Worm (Caenorhabditis elegans): Measurements from ENCODE around the gene C07C7.1.

The C07C7.1 gene

ce11 chrIV:9184547-9184946, at the start of gene C07C7.1:
Gene C07C7.1, plus strand, starts transcription at chrIV:9184847.
- TF ChIP-seq med-1 (GFP tag; optimal IDR thresholded peaks at IDR 0.05; ENCODE audit: insufficient read depth) = no peak
- TF ChIP-seq klf-2 (GFP tag; conservative IDR thresholded peaks at IDR 0.05) = no peak

- no peak for TF ChIP-seq med-1 (GFP tag; optimal IDR thresholded peaks at IDR 0.05; ENCODE audit: insufficient read depth)
- no peak for TF ChIP-seq klf-2 (GFP tag; conservative IDR thresholded peaks at IDR 0.05)
- TF ChIP-seq ztf-29 (GFP tag; IDR thresholded peaks at IDR 0.05) = no peak
- TF ChIP-seq flt-1 (GFP tag; IDR thresholded peaks at IDR 0.05) = no peak
- no peak for TF ChIP-seq T22C8.4 (GFP tag; IDR thresholded peaks at IDR 0.05)
- no peak for TF ChIP-seq tab-1 (GFP tag; IDR thresholded peaks at IDR 0.05)
- TF ChIP-seq cog-1 (tag; optimal IDR thresholded peaks at IDR 0.05) = no peak
- no peak for TF ChIP-seq ref-1 (GFP tag; conservative IDR thresholded peaks at IDR 0.05)
- TF ChIP-seq ztf-23 (GFP tag; IDR thresholded peaks at IDR 0.05) = no peak
These were observed 49.3 kb upstream of the C07C7.1 start, which contains the start of gene delm-1 for ce11 chrIV:9135377-9135776. Gene delm-1, minus strand, starts transcription at chrIV:9135477.

DNA sequence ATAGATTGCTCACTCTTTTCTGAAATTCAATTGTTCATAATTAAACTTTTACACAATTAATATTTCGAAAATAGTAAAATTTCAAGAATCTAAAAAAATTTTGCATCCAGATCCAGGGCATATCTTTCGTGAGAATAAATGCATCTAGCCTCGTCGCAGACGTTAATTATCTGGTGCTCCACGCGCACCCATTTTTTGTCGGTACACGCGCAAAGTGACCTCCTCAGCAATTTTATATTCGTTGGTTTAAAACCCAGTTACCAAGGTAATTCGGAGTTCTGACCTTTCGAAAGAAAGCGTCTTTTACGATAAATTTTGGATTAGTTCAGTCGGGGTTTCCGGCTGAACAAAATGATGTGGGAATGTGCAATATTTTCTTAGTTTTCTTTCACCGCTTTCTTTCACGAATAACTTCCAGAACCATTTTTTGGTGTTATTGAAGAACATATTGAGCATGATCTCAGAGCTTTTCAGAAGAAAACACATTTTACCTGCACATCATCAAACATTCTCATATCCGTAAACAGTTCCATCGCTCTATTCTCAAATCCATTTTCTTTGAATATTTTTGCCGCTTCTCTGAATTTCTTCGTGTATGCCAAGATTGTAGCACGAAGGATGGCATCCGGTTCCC, 44.4 kb upstream of the C07C7.1 start:
- no peak for TF ChIP-seq klf-2 (GFP tag; conservative IDR thresholded peaks at IDR 0.05)
- TF ChIP-seq ztf-23 (GFP tag; IDR thresholded peaks at IDR 0.05) = no peak
- no peak for TF ChIP-seq T22C8.4 (GFP tag; IDR thresholded peaks at IDR 0.05)
- TF ChIP-seq flt-1 (GFP tag; IDR thresholded peaks at IDR 0.05) = no peak
- TF ChIP-seq cog-1 (tag; optimal IDR thresholded peaks at IDR 0.05) = no peak
- TF ChIP-seq tab-1 (GFP tag; IDR thresholded peaks at IDR 0.05) = no peak
- no peak for TF ChIP-seq med-1 (GFP tag; optimal IDR thresholded peaks at IDR 0.05; ENCODE audit: insufficient read depth)
- TF ChIP-seq ref-1 (GFP tag; conservative IDR thresholded peaks at IDR 0.05) = no peak

- TF ChIP-seq klf-2 (GFP tag; conservative IDR thresholded peaks at IDR 0.05) (no peak), ztf-29 (GFP tag; IDR thresholded peaks at IDR 0.05) (no peak), T22C8.4 (GFP tag; IDR thresholded peaks at IDR 0.05) (no peak), tab-1 (GFP tag; IDR thresholded peaks at IDR 0.05) (no peak), flt-1 (GFP tag; IDR thresholded peaks at IDR 0.05) (no peak), med-1 (GFP tag; optimal IDR thresholded peaks at IDR 0.05; ENCODE audit: insufficient read depth) (no peak), ref-1 (GFP tag; conservative IDR thresholded peaks at IDR 0.05) (no peak), ztf-23 (GFP tag; IDR thresholded peaks at IDR 0.05) (no peak)
These were observed 40.2 kb upstream of the C07C7.1 start, which contains the start of gene flp-1 for ce11 chrIV:9144405-9144804. Gene flp-1, plus strand, starts transcription at chrIV:9144705.

- no peak for TF ChIP-seq ztf-29 (GFP tag; IDR thresholded peaks at IDR 0.05)
- no peak for TF ChIP-seq med-1 (GFP tag; optimal IDR thresholded peaks at IDR 0.05; ENCODE audit: insufficient read depth)
- TF ChIP-seq flt-1 (GFP tag; IDR thresholded peaks at IDR 0.05) = no peak
These were observed 38.5 kb upstream of the C07C7.1 start, which contains the start of gene daf-10 for ce11 chrIV:9146111-9146510. Gene daf-10, minus strand, starts transcription at chrIV:9146211.

ce11 chrIV:9146819-9147518, 37.7 kb upstream of the C07C7.1 start, which contains the start of the genes rpb-12 and aly-2:
Gene rpb-12, minus strand, starts transcription at chrIV:9146869.
Gene aly-2, plus strand, starts transcription at chrIV:9147468.
- TF ChIP-seq tab-1 (GFP tag; IDR thresholded peaks at IDR 0.05) (no peak), ztf-29 (GFP tag; IDR thresholded peaks at IDR 0.05) (no peak), klf-2 (GFP tag; conservative IDR thresholded peaks at IDR 0.05) (no peak)

DNA sequence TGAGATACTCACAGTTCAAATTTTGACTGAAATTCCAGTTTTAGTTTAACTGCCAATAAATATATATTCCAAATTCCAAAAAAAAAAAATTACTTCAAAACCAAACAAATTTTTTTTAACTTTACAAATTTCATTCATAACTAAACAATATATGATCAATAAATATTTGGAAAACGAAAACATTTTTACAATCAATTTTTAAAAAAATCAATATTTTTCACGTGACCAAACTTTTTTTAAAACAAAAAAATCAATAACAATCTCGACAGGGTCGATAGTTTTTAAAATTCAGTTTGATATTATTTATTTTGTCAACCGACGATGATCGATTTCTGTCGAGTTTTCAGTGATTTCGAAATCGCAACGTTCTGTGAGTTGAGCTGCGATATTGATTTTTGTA, 34.5 kb upstream of the C07C7.1 start, which contains the start of gene F23B2.7:
TSS of gene F23B2.7 (plus strand) at position 301 of the 400 bp plus-strand sequence.
- TF ChIP-seq T22C8.4 (GFP tag; IDR thresholded peaks at IDR 0.05) (no peak), klf-2 (GFP tag; conservative IDR thresholded peaks at IDR 0.05) (no peak), ztf-23 (GFP tag; IDR thresholded peaks at IDR 0.05) (no peak), tab-1 (GFP tag; IDR thresholded peaks at IDR 0.05) (no peak), ref-1 (GFP tag; conservative IDR thresholded peaks at IDR 0.05) (no peak), med-1 (GFP tag; optimal IDR thresholded peaks at IDR 0.05; ENCODE audit: insufficient read depth) (no peak), flt-1 (GFP tag; IDR thresholded peaks at IDR 0.05) (no peak), cog-1 (tag; optimal IDR thresholded peaks at IDR 0.05) (no peak), ztf-29 (GFP tag; IDR thresholded peaks at IDR 0.05) (no peak)

ce11 chrIV:9154263-9154662, 30.4 kb upstream of the C07C7.1 start, which contains the start of gene F23B2.10:
Gene F23B2.10, minus strand, starts transcription at chrIV:9154363.
- TF ChIP-seq med-1 (GFP tag; optimal IDR thresholded peaks at IDR 0.05; ENCODE audit: insufficient read depth) = no peak
- no peak for TF ChIP-seq ztf-29 (GFP tag; IDR thresholded peaks at IDR 0.05)
- no peak for TF ChIP-seq ztf-23 (GFP tag; IDR thresholded peaks at IDR 0.05)
- TF ChIP-seq T22C8.4 (GFP tag; IDR thresholded peaks at IDR 0.05) = no peak
- TF ChIP-seq tab-1 (GFP tag; IDR thresholded peaks at IDR 0.05) = no peak
- no peak for TF ChIP-seq ref-1 (GFP tag; conservative IDR thresholded peaks at IDR 0.05)
- TF ChIP-seq flt-1 (GFP tag; IDR thresholded peaks at IDR 0.05) = no peak
- no peak for TF ChIP-seq cog-1 (tag; optimal IDR thresholded peaks at IDR 0.05)
- TF ChIP-seq klf-2 (GFP tag; conservative IDR thresholded peaks at IDR 0.05) = no peak

DNA sequence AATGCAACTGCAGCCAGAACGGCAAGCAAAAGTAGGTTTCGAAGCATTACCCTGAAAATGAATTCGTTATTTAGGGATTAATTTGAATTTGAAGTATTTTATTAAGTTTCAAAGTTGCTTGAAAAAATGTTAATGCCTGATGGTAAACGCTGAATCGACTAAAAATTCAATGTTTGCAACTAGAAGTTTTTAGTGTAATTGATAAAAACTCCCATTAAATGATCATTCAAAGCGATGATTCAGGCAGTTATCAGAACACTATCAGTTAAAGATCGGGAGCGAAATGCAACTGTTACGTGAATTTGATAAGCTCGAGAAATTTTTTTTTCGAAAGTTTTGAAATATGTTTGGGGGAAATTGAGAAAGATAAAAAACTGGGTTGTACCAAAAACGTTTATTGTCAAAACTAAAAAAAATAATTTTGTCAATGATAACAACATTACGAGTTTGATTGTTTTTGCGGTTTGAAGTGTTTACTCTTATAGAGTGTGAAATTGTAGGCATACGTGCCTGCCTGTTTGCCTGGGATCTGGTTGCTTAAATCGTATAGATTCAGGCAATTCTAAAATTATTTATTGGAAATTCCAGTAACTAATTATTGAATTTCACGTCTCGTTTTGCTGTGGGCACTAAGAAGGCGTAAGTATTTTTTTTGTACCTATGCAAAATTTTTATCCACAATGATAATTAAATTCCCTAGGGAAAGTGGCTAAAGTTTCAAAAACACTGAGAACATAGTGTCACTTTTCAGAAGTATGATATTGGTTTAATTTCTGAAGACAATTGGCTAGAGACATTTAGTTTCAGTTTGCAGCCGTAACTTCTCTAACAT, 25.5 kb upstream of the C07C7.1 start, which contains the start of gene pcp-3:
TSS of gene pcp-3 (minus strand) at position 51 of the 832 bp plus-strand sequence.
- TF ChIP-seq med-1 (GFP tag; optimal IDR thresholded peaks at IDR 0.05; ENCODE audit: insufficient read depth) = no peak
- no peak for TF ChIP-seq cog-1 (tag; optimal IDR thresholded peaks at IDR 0.05)

Measured in whole organism, midembryonic.